Worm (Caenorhabditis elegans) whole organism, L1 larva: ENCODE results near the gene ddl-2.
A peak's percentile ranks its signal among the peaks of the same experiment; 100 is the strongest.

Experiments used
- C16A3.4 ChIP-seq: fragments of 150-350 bp; optimal IDR thresholded peaks from 2 replicates; lab custom pipeline; 2014; ENCODE audit warnings: missing biosample characterization, missing genetic modification characterization
- C34B4.2 ChIP-seq: sonication (generic microtip); optimal IDR thresholded peaks from 2 replicates; lab custom pipeline; 2017; ENCODE audit warnings: mild to moderate bottlenecking, missing genetic modification characterization, missing compliant biosample characterization
- F16B12.6 ChIP-seq: fragments of 150-350 bp; optimal IDR thresholded peaks from 2 replicates; lab custom pipeline; 2014; ENCODE audit warnings: missing biosample characterization, missing genetic modification characterization
- aha-1 ChIP-seq: fragments of 150-350 bp; optimal IDR thresholded peaks from 2 replicates; lab custom pipeline; 2014; ENCODE audit warnings: missing biosample characterization, missing genetic modification characterization
- blmp-1 ChIP-seq: fragments of 150-350 bp; optimal IDR thresholded peaks from 2 replicates; lab custom pipeline; 2014; ENCODE audit warnings: missing biosample characterization, missing genetic modification characterization
- ceh-82 ChIP-seq, 3 experiments: fragments of 150-350 bp in 1 of 3; sonication (generic microtip) in 2 of 3; optimal IDR thresholded peaks; 2 replicates each; lab custom pipeline; 2014 to 2017; ENCODE audit warnings: missing biosample characterization in 3 of 3, missing genetic modification characterization in 3 of 3
- ceh-88 ChIP-seq: fragments of 200-800 bp; sonication (Bioruptor generic); IDR thresholded peaks from 2 replicates; pipeline ENCODE4 v1.3.6; 2022; ENCODE audit warnings: missing genetic modification characterization, missing compliant biosample characterization
- dpl-1 ChIP-seq, 3 experiments: fragments of 150-350 bp in 2 of 3; sonication (generic microtip) in 1 of 3; optimal IDR thresholded peaks; 2 replicates each; lab custom pipeline; 2014 to 2017; ENCODE audit warnings: missing biosample characterization in 3 of 3, missing genetic modification characterization in 3 of 3, missing genetic modification reagents in 3 of 3
- dsc-1 ChIP-seq: sonication (generic microtip); optimal IDR thresholded peaks from 2 replicates; lab custom pipeline; 2016; ENCODE audit warnings: mild to moderate bottlenecking, missing genetic modification characterization, missing compliant biosample characterization
- efl-1 ChIP-seq, 4 experiments: fragments of 150-350 bp; optimal IDR thresholded peaks in 3 of 4; peaks in 1 of 4; 1 replicate in 1 of 4; 2 replicates in 3 of 4; lab custom pipeline; 2014; ENCODE audit warnings: missing biosample characterization in 2 of 4, missing genetic modification characterization in 2 of 4, missing genetic modification reagents in 2 of 4
- egl-13 ChIP-seq: sonication (generic microtip); optimal IDR thresholded peaks from 2 replicates; lab custom pipeline; 2016; ENCODE audit warnings: missing genotype, missing genetic modification reagents, missing genetic modification characterization, missing compliant biosample characterization
- elt-3 ChIP-seq, 6 experiments: fragments of 150-350 bp in 1 of 6; sonication (generic microtip); optimal IDR thresholded peaks; 2 replicates each; lab custom pipeline; 2017 to 2018; ENCODE audit warnings: missing biosample characterization in 6 of 6, missing genetic modification characterization in 6 of 6, inconsistent platforms in 1 of 6
- fkh-4 ChIP-seq: sonication (generic microtip); optimal IDR thresholded peaks from 2 replicates; lab custom pipeline; 2016; ENCODE audit warnings: missing compliant biosample characterization, missing genetic modification characterization, borderline replicate concordance
- irx-1 ChIP-seq: sonication (generic microtip); optimal IDR thresholded peaks from 2 replicates; lab custom pipeline; 2016; ENCODE audit warnings: missing genetic modification characterization, missing compliant biosample characterization
- isw-1 ChIP-seq: fragments of 200-800 bp; sonication (Bioruptor generic); IDR thresholded peaks from 2 replicates; pipeline ENCODE4 v1.3.6; 2022; ENCODE audit warnings: missing genetic modification characterization, missing compliant biosample characterization
- lin-13 ChIP-seq: fragments of 150-350 bp; optimal IDR thresholded peaks from 2 replicates; lab custom pipeline; 2014; ENCODE audit warnings: missing biosample characterization, missing genetic modification reagents, missing genetic modification characterization
- lin-14 ChIP-seq: fragments of 200-800 bp; sonication (Bioruptor generic); optimal IDR thresholded peaks from 2 replicates; lab custom pipeline; 2018; ENCODE audit warnings: mild to moderate bottlenecking, missing genetic modification characterization, moderate library complexity, missing compliant biosample characterization
- lin-15B ChIP-seq: fragments of 150-350 bp; sonication (generic microtip); optimal IDR thresholded peaks from 3 replicates; lab custom pipeline; 2014; ENCODE audit warnings: missing biosample characterization, missing genetic modification characterization
- lin-35 ChIP-seq, 2 experiments: fragments of 150-350 bp; optimal IDR thresholded peaks; 2 replicates each; lab custom pipeline; 2014; ENCODE audit warnings: missing biosample characterization in 2 of 2, missing genetic modification characterization in 2 of 2, missing genetic modification reagents in 2 of 2
- lir-3 ChIP-seq: sonication (generic microtip); optimal IDR thresholded peaks from 2 replicates; lab custom pipeline; 2016; ENCODE audit warnings: mild to moderate bottlenecking, missing genetic modification characterization, moderate library complexity, missing compliant biosample characterization; ENCODE audit not compliant: poor library complexity
- lsy-2 ChIP-seq, 2 experiments: fragments of 150-350 bp; optimal IDR thresholded peaks; 2 replicates each; lab custom pipeline; 2014; ENCODE audit warnings: missing biosample characterization in 2 of 2, missing genetic modification characterization in 2 of 2
- mdl-1 ChIP-seq, 2 experiments: fragments of 150-350 bp; optimal IDR thresholded peaks; 2 replicates each; lab custom pipeline; 2014 to 2017; ENCODE audit warnings: missing biosample characterization in 2 of 2, missing genetic modification characterization in 2 of 2, inconsistent platforms in 1 of 2
- mep-1 ChIP-seq: fragments of 150-350 bp; optimal IDR thresholded peaks from 2 replicates; lab custom pipeline; 2014; ENCODE audit warnings: missing biosample characterization, missing genetic modification characterization
- nhr-11 ChIP-seq: fragments of 150-350 bp; optimal IDR thresholded peaks from 2 replicates; lab custom pipeline; 2014; ENCODE audit warnings: missing biosample characterization, missing genetic modification characterization
- nhr-19 ChIP-seq: fragments of 200-800 bp; sonication (Bioruptor generic); conservative IDR thresholded peaks from 2 replicates; pipeline ENCODE4 v1.3.6; 2022; ENCODE audit warnings: missing genetic modification characterization, missing compliant biosample characterization
- nhr-20 ChIP-seq: sonication (generic microtip); optimal IDR thresholded peaks from 2 replicates; lab custom pipeline; 2016; ENCODE audit warnings: mild to moderate bottlenecking, missing genetic modification characterization, missing compliant biosample characterization
- nhr-71 ChIP-seq: sonication (generic microtip); optimal IDR thresholded peaks from 2 replicates; lab custom pipeline; 2016; ENCODE audit warnings: mild to moderate bottlenecking, missing genetic modification characterization, moderate library complexity, missing compliant biosample characterization
- nhr-76 ChIP-seq: sonication (generic microtip); optimal IDR thresholded peaks from 2 replicates; lab custom pipeline; 2017; ENCODE audit warnings: missing biosample characterization, missing genetic modification characterization
- nhr-77 ChIP-seq: fragments of 150-350 bp; optimal IDR thresholded peaks from 2 replicates; lab custom pipeline; 2014; ENCODE audit warnings: missing biosample characterization, missing genetic modification characterization
- nhr-85 ChIP-seq: sonication (generic microtip); peaks from one replicate; lab custom pipeline; 2016; ENCODE audit warnings: missing genetic modification characterization, inconsistent platforms, missing compliant biosample characterization
- nhr-90 ChIP-seq: sonication (generic microtip); optimal IDR thresholded peaks from 2 replicates; lab custom pipeline; 2016; ENCODE audit warnings: mild to moderate bottlenecking, missing genetic modification characterization, missing compliant biosample characterization; ENCODE audit not compliant: poor library complexity
- pag-3 ChIP-seq: sonication (generic microtip); optimal IDR thresholded peaks from 2 replicates; lab custom pipeline; 2017; ENCODE audit warnings: missing genetic modification characterization, mild to moderate bottlenecking, missing compliant biosample characterization, antibody characterized with exemption, borderline replicate concordance; ENCODE audit not compliant: insufficient read depth
- pqm-1 ChIP-seq: sonication (generic microtip); optimal IDR thresholded peaks from 3 replicates; lab custom pipeline; 2017; ENCODE audit warnings: missing biosample characterization, missing genetic modification characterization
- skn-1 ChIP-seq: fragments of 150-350 bp; optimal IDR thresholded peaks from 2 replicates; lab custom pipeline; 2014; ENCODE audit warnings: missing biosample characterization, missing genetic modification characterization
- snpc-4 ChIP-seq: fragments of 150-350 bp; optimal IDR thresholded peaks from 2 replicates; lab custom pipeline; 2014; ENCODE audit warnings: missing biosample characterization, missing genetic modification characterization
- sptf-1 ChIP-seq: fragments of 150-350 bp; optimal IDR thresholded peaks from 2 replicates; lab custom pipeline; 2014; ENCODE audit warnings: missing biosample characterization, missing genetic modification characterization
- sup-37 ChIP-seq: fragments of 200-800 bp; sonication (Bioruptor generic); optimal IDR thresholded peaks from 2 replicates; lab custom pipeline; 2018; ENCODE audit warnings: mild to moderate bottlenecking, missing genetic modification characterization, missing compliant biosample characterization
- tbx-2 ChIP-seq: sonication (generic microtip); optimal IDR thresholded peaks from 2 replicates; lab custom pipeline; 2016; ENCODE audit warnings: missing genetic modification characterization, missing compliant biosample characterization
- tlp-1 ChIP-seq: fragments of 150-350 bp; optimal IDR thresholded peaks from 2 replicates; lab custom pipeline; 2014; ENCODE audit warnings: missing biosample characterization, missing genetic modification characterization
- unc-130 ChIP-seq: fragments of 150-350 bp; optimal IDR thresholded peaks from 2 replicates; lab custom pipeline; 2017; ENCODE audit warnings: missing biosample characterization, missing genetic modification characterization, inconsistent platforms
- unc-30 ChIP-seq: sonication (generic microtip); optimal IDR thresholded peaks from 2 replicates; lab custom pipeline; 2017; ENCODE audit warnings: missing biosample characterization, missing genetic modification characterization
- unc-62 ChIP-seq: fragments of 150-350 bp; optimal IDR thresholded peaks from 2 replicates; lab custom pipeline; 2014; ENCODE audit warnings: missing biosample characterization, missing genetic modification reagents, missing genetic modification characterization
- vab-15 ChIP-seq: sonication (generic microtip); optimal IDR thresholded peaks from 2 replicates; lab custom pipeline; 2017; ENCODE audit warnings: missing genotype, mild to moderate bottlenecking, missing genetic modification characterization, missing compliant biosample characterization
- xbp-1 ChIP-seq: sonication (generic microtip); optimal IDR thresholded peaks from 2 replicates; lab custom pipeline; 2016; ENCODE audit warnings: missing genetic modification characterization, missing compliant biosample characterization

ddl-2 gene

ce11 chrII:13590461-13590860 lies 43.0 kb upstream of the ddl-2 start, which contains the start of gene clec-145:
TSS of gene clec-145 (minus strand) at chrII:13590561.
- TF ChIP-seq aha-1, result no peak
- TF ChIP-seq snpc-4 (tag; lab: Kevin White, UChicago), result no peak
- TF ChIP-seq nhr-77 (tag; lab: Kevin White, UChicago), result no peak
- no peak for TF ChIP-seq ceh-82 (tag; optimal IDR thresholded peaks at IDR 0.05; lab: Kevin White, UChicago)
- no peak for TF ChIP-seq ceh-88
- TF ChIP-seq tlp-1, result no peak
- TF ChIP-seq efl-1 (optimal IDR thresholded peaks at IDR 0.05; lab: Kevin White, UChicago), result no peak
- TF ChIP-seq efl-1 (GFP tag; optimal IDR thresholded peaks at IDR 0.05 in 1 of 2; lab: Kevin White, UChicago), result peak in 1 of 2 experiments; percentile 75

- TF ChIP-seq F16B12.6 (tag; lab: Kevin White, UChicago) (no peak), unc-62 (GFP tag; lab: Kevin White, UChicago) (no peak), sptf-1 (tag; lab: Kevin White, UChicago) (no peak), lin-15B (tag; lab: Kevin White, UChicago) (no peak), unc-30 (no peak), xbp-1 (tag; lab: Kevin White, UChicago) (no peak), vab-15 (tag; lab: Kevin White, UChicago) (no peak), C34B4.2 (tag; lab: Kevin White, UChicago) (no peak)
Observed at ce11 chrII:13585655-13586170, 38.3 kb upstream of the ddl-2 start, which contains the start of gene Y48E1B.8. TSS of gene Y48E1B.8 (plus strand) at chrII:13585705.

ce11 chrII:13575018-13575948 lies 27.8 kb upstream of the ddl-2 start, which contains the start of the genes mrpl-37 and lin-38:
TSS of gene mrpl-37 (minus strand) at chrII:13575068.
TSS of gene lin-38 (plus strand) at chrII:13575925.
- TF ChIP-seq dsc-1 (tag; lab: Kevin White, UChicago) (no peak), lin-35 (GFP tag; optimal IDR thresholded peaks at IDR 0.05; lab: Kevin White, UChicago) (peak; percentile 80 to 83), unc-130 (tag; lab: Kevin White, UChicago) (peak; percentile 60), nhr-76 (tag; lab: Kevin White, UChicago) (no peak), tbx-2 (peak; percentile 54), nhr-90 (peak; percentile 9), isw-1 (GFP tag; lab: Robert Waterston, UW) (peak; percentile 32; the same call in 1 of the 2 replicates), nhr-20 (tag; lab: Kevin White, UChicago) (no peak), lin-15B (tag; lab: Kevin White, UChicago) (peak; percentile 97), lin-13 (GFP tag; lab: Kevin White, UChicago) (peak; percentile 65), irx-1 (no peak), dpl-1 (GFP tag; optimal IDR thresholded peaks at IDR 0.05; lab: Kevin White, UChicago) (peak; percentile 58 to 77 (median 69)), nhr-19 (GFP tag; lab: Robert Waterston, UW) (peak; percentile 53), egl-13 (tag; lab: Kevin White, UChicago) (peak; percentile 35), xbp-1 (tag; lab: Kevin White, UChicago) (peak; percentile 54), mep-1 (tag; lab: Kevin White, UChicago) (peak; percentile 56), snpc-4 (tag; lab: Kevin White, UChicago) (peak; percentile 48), blmp-1 (tag; lab: Kevin White, UChicago) (peak; percentile 23), pag-3 (no peak), elt-3 (tag; optimal IDR thresholded peaks at IDR 0.05; lab: Kevin White, UChicago) (peak in 1 of 6 experiments; percentile 27), lin-14 (no peak), skn-1 (peak; percentile 84), F16B12.6 (tag; lab: Kevin White, UChicago) (peak; percentile 63), nhr-77 (tag; lab: Kevin White, UChicago) (peak; percentile 91), nhr-71 (tag; lab: Kevin White, UChicago) (no peak), ceh-82 (tag; optimal IDR thresholded peaks at IDR 0.05; lab: Kevin White, UChicago) (peak in 2 of 3 experiments; percentile 10 to 81), ceh-88 (peak; percentile 38; the same call in 1 of the 2 replicates), C16A3.4 (peak; percentile 78), lsy-2 (tag; optimal IDR thresholded peaks at IDR 0.05; lab: Kevin White, UChicago) (peak; percentile 60 to 85), mdl-1 (tag; optimal IDR thresholded peaks at IDR 0.05; lab: Kevin White, UChicago) (peak in 1 of 2 experiments; percentile 49), fkh-4 (tag; lab: Kevin White, UChicago) (no peak), lir-3 (tag; lab: Kevin White, UChicago) (no peak), nhr-85 (tag; lab: Kevin White, UChicago) (peak; percentile 41), pqm-1 (tag; lab: Kevin White, UChicago) (no peak), sup-37 (GFP tag; lab: Kevin White, UChicago) (no peak), nhr-11 (tag; lab: Kevin White, UChicago) (no peak)
